Worm (Caenorhabditis elegans): ENCODE results near the gene gly-12.

ce11 chrX:7512714-7513113, 27.1 kb downstream of the gly-12 start:
- TF ChIP-seq ceh-9 (tag; optimal IDR thresholded peaks at IDR 0.05) (no peak), ama-1 (optimal IDR thresholded peaks at IDR 0.05) (no peak), lin-39 (tag; optimal IDR thresholded peaks at IDR 0.05) (no peak), nhr-23 (tag; optimal IDR thresholded peaks at IDR 0.05) (no peak), fos-1 (tag; optimal IDR thresholded peaks at IDR 0.05) (no peak), pqm-1 (tag; optimal IDR thresholded peaks at IDR 0.05) (no peak), R02D3.7 (tag; optimal IDR thresholded peaks at IDR 0.05) (no peak), nhr-43 (tag; optimal IDR thresholded peaks at IDR 0.05; ENCODE audit: poor library complexity, severe bottlenecking) (no peak)

All from whole organism, L3 larva.